Worm (Caenorhabditis elegans) whole organism, L1 larva: ENCODE data around the gene aakb-1.

Source experiments
- C16A3.4 ChIP-seq: fragments of 150-350 bp; optimal IDR thresholded peaks from 2 replicates; lab custom pipeline; 2014; ENCODE audit warnings: missing biosample characterization, missing genetic modification characterization
- C34B4.2 ChIP-seq: sonication (generic microtip); optimal IDR thresholded peaks from 2 replicates; lab custom pipeline; 2017; ENCODE audit warnings: mild to moderate bottlenecking, missing genetic modification characterization, missing compliant biosample characterization
- Y116A8C.19 ChIP-seq: sonication (generic microtip); optimal IDR thresholded peaks from 2 replicates; lab custom pipeline; 2016; ENCODE audit warnings: missing compliant biosample characterization, missing genetic modification characterization, borderline replicate concordance
- ama-1 ChIP-seq: fragments of 150-350 bp; optimal IDR thresholded peaks from 2 replicates; lab custom pipeline; 2014
- ceh-63 ChIP-seq: fragments of 200-800 bp; sonication (Bioruptor generic); optimal IDR thresholded peaks from 2 replicates; lab custom pipeline; 2018; ENCODE audit warnings: mild to moderate bottlenecking, missing genetic modification characterization, missing compliant biosample characterization
- ceh-8 ChIP-seq: fragments of 200-800 bp; sonication (Bioruptor generic); optimal IDR thresholded peaks from 2 replicates; lab custom pipeline; 2018; ENCODE audit warnings: mild to moderate bottlenecking, missing genetic modification characterization, moderate library complexity, missing compliant biosample characterization
- ceh-82 ChIP-seq, 3 experiments: fragments of 150-350 bp in 1 of 3; sonication (generic microtip) in 2 of 3; optimal IDR thresholded peaks; 2 replicates each; lab custom pipeline; 2014 to 2017; ENCODE audit warnings: missing biosample characterization in 3 of 3, missing genetic modification characterization in 3 of 3
- ces-1 ChIP-seq: fragments of 150-350 bp; optimal IDR thresholded peaks from 2 replicates; lab custom pipeline; 2014; ENCODE audit warnings: missing biosample characterization, missing genetic modification reagents, missing genetic modification characterization
- dsc-1 ChIP-seq: sonication (generic microtip); optimal IDR thresholded peaks from 2 replicates; lab custom pipeline; 2016; ENCODE audit warnings: mild to moderate bottlenecking, missing genetic modification characterization, missing compliant biosample characterization
- efl-1 ChIP-seq, 4 experiments: fragments of 150-350 bp; optimal IDR thresholded peaks in 3 of 4; peaks in 1 of 4; 1 replicate in 1 of 4; 2 replicates in 3 of 4; lab custom pipeline; 2014; ENCODE audit warnings: missing biosample characterization in 2 of 4, missing genetic modification characterization in 2 of 4, missing genetic modification reagents in 2 of 4
- efl-3 ChIP-seq: fragments of 200-800 bp; sonication (Bioruptor generic); optimal IDR thresholded peaks from 2 replicates; lab custom pipeline; 2018; ENCODE audit warnings: mild to moderate bottlenecking, missing genetic modification characterization, missing compliant biosample characterization
- elt-2 ChIP-seq: sonication (generic microtip); optimal IDR thresholded peaks from 2 replicates; lab custom pipeline; 2016; ENCODE audit warnings: missing genetic modification characterization, mild to moderate bottlenecking, inconsistent platforms, missing compliant biosample characterization, missing genetic modification reagents
- fkh-10 ChIP-seq: sonication (generic microtip); optimal IDR thresholded peaks from 2 replicates; lab custom pipeline; 2017; ENCODE audit warnings: missing biosample characterization, missing genetic modification reagents, missing genetic modification characterization
- fkh-8 ChIP-seq: sonication (generic microtip); optimal IDR thresholded peaks from 2 replicates; lab custom pipeline; 2016; ENCODE audit warnings: mild to moderate bottlenecking, missing genetic modification characterization, missing compliant biosample characterization
- hpl-2 ChIP-seq: fragments of 150-350 bp; optimal IDR thresholded peaks from 2 replicates; lab custom pipeline; 2014; ENCODE audit warnings: missing biosample characterization, missing genetic modification reagents, missing genetic modification characterization
- irx-1 ChIP-seq: sonication (generic microtip); optimal IDR thresholded peaks from 2 replicates; lab custom pipeline; 2016; ENCODE audit warnings: missing genetic modification characterization, missing compliant biosample characterization
- lin-14 ChIP-seq: fragments of 200-800 bp; sonication (Bioruptor generic); optimal IDR thresholded peaks from 2 replicates; lab custom pipeline; 2018; ENCODE audit warnings: mild to moderate bottlenecking, missing genetic modification characterization, moderate library complexity, missing compliant biosample characterization
- lin-35 ChIP-seq, 2 experiments: fragments of 150-350 bp; optimal IDR thresholded peaks; 2 replicates each; lab custom pipeline; 2014; ENCODE audit warnings: missing biosample characterization in 2 of 2, missing genetic modification characterization in 2 of 2, missing genetic modification reagents in 2 of 2
- lin-39 ChIP-seq: fragments of 150-350 bp; optimal IDR thresholded peaks from 2 replicates; lab custom pipeline; 2014; ENCODE audit warnings: missing biosample characterization, missing genetic modification reagents, missing genetic modification characterization
- lsy-2 ChIP-seq, 2 experiments: fragments of 150-350 bp; optimal IDR thresholded peaks; 2 replicates each; lab custom pipeline; 2014; ENCODE audit warnings: missing biosample characterization in 2 of 2, missing genetic modification characterization in 2 of 2
- mab-9 ChIP-seq: fragments of 200-800 bp; sonication (Bioruptor generic); IDR thresholded peaks from 2 replicates; pipeline ENCODE4 v1.3.6; 2022; ENCODE audit warnings: missing genetic modification reagents, missing genetic modification characterization, missing compliant biosample characterization
- mdl-1 ChIP-seq, 2 experiments: fragments of 150-350 bp; optimal IDR thresholded peaks; 2 replicates each; lab custom pipeline; 2014 to 2017; ENCODE audit warnings: missing biosample characterization in 2 of 2, missing genetic modification characterization in 2 of 2, inconsistent platforms in 1 of 2
- mep-1 ChIP-seq: fragments of 150-350 bp; optimal IDR thresholded peaks from 2 replicates; lab custom pipeline; 2014; ENCODE audit warnings: missing biosample characterization, missing genetic modification characterization
- nhr-19 ChIP-seq: fragments of 200-800 bp; sonication (Bioruptor generic); conservative IDR thresholded peaks from 2 replicates; pipeline ENCODE4 v1.3.6; 2022; ENCODE audit warnings: missing genetic modification characterization, missing compliant biosample characterization
- nhr-20 ChIP-seq: sonication (generic microtip); optimal IDR thresholded peaks from 2 replicates; lab custom pipeline; 2016; ENCODE audit warnings: mild to moderate bottlenecking, missing genetic modification characterization, missing compliant biosample characterization
- nhr-47 ChIP-seq: sonication (generic microtip); optimal IDR thresholded peaks from 2 replicates; lab custom pipeline; 2016; ENCODE audit warnings: mild to moderate bottlenecking, missing genetic modification characterization, moderate library complexity, missing compliant biosample characterization
- nhr-71 ChIP-seq: sonication (generic microtip); optimal IDR thresholded peaks from 2 replicates; lab custom pipeline; 2016; ENCODE audit warnings: mild to moderate bottlenecking, missing genetic modification characterization, moderate library complexity, missing compliant biosample characterization
- nhr-85 ChIP-seq: sonication (generic microtip); peaks from one replicate; lab custom pipeline; 2016; ENCODE audit warnings: missing genetic modification characterization, inconsistent platforms, missing compliant biosample characterization
- nhr-90 ChIP-seq: sonication (generic microtip); optimal IDR thresholded peaks from 2 replicates; lab custom pipeline; 2016; ENCODE audit warnings: mild to moderate bottlenecking, missing genetic modification characterization, missing compliant biosample characterization; ENCODE audit not compliant: poor library complexity
- pax-3 ChIP-seq: fragments of 200-800 bp; sonication (Bioruptor generic); optimal IDR thresholded peaks from 2 replicates; lab custom pipeline; 2018; ENCODE audit warnings: mild to moderate bottlenecking, missing genetic modification characterization, moderate library complexity, missing compliant biosample characterization
- rnt-1 ChIP-seq: sonication (generic microtip); optimal IDR thresholded peaks from 2 replicates; lab custom pipeline; 2016; ENCODE audit warnings: mild to moderate bottlenecking, missing genetic modification characterization, moderate library complexity, missing compliant biosample characterization
- snpc-4 ChIP-seq: fragments of 150-350 bp; optimal IDR thresholded peaks from 2 replicates; lab custom pipeline; 2014; ENCODE audit warnings: missing biosample characterization, missing genetic modification characterization
- snu-23 ChIP-seq: sonication (generic microtip); optimal IDR thresholded peaks from 2 replicates; lab custom pipeline; 2016; ENCODE audit warnings: missing genetic modification characterization, missing compliant biosample characterization
- sptf-1 ChIP-seq: fragments of 150-350 bp; optimal IDR thresholded peaks from 2 replicates; lab custom pipeline; 2014; ENCODE audit warnings: missing biosample characterization, missing genetic modification characterization
- tbx-2 ChIP-seq: sonication (generic microtip); optimal IDR thresholded peaks from 2 replicates; lab custom pipeline; 2016; ENCODE audit warnings: missing genetic modification characterization, missing compliant biosample characterization
- unc-30 ChIP-seq: sonication (generic microtip); optimal IDR thresholded peaks from 2 replicates; lab custom pipeline; 2017; ENCODE audit warnings: missing biosample characterization, missing genetic modification characterization
- zip-4 ChIP-seq: fragments of 200-800 bp; sonication (Bioruptor generic); optimal IDR thresholded peaks from 2 replicates; lab custom pipeline; 2018; ENCODE audit warnings: mild to moderate bottlenecking, missing genetic modification characterization, moderate library complexity, missing compliant biosample characterization

The aakb-1 gene

DNA sequence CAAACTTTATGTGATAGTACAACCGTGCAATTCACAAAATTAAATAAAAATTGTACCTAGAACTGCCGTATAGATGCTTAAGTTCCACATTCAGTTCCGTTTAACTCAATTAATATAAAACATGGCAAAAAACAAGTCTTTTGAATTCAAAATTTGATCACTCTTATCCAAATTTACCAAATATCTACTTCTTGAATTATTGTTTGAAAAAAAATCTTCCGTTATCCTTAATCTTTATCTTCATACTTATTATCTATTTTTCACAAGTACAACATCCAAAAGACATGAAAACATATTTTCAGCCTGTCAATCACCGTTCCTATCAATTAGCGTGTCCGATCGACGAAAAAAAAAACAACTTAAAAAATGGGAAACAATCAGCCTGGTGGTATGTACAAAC is at the start of gene aakb-1:
Gene aakb-1, plus strand, starts transcription at position 301 of the 400 bp plus-strand sequence.
- TF ChIP-seq irx-1 (tag; lab: Kevin White, UChicago) = no peak
- no peak for TF ChIP-seq lin-39 (tag; lab: Kevin White, UChicago)
- no peak for TF ChIP-seq ceh-63 (GFP tag; lab: Kevin White, UChicago)
- no peak for TF ChIP-seq hpl-2 (GFP tag; lab: Kevin White, UChicago)
- TF ChIP-seq ces-1 (GFP tag; lab: Kevin White, UChicago) = no peak

DNA sequence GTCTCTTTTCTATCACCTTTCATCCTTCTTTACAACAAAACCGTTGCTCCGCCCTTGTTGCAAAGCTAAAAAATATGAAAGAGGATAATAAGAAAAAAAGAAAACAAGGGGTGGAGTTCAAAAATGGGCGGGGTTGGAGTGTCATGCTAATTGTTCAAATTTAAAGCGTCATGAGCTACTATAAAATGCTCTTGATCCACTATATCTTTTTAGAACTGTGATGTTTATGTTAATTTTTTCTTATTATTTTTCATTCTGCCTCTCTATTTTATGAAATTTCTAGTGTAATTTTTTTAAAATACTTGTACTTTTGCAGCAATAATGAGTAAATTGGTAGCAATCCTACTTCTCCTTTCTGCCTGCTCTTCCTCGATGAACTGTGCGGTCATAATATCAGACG is 49.0 kb upstream of the aakb-1 start, which contains the start of gene K02D3.1:
Gene K02D3.1, plus strand, starts transcription at position 301 of the 400 bp plus-strand sequence.
- no peak for TF ChIP-seq fkh-8 (tag; lab: Kevin White, UChicago)
- TF ChIP-seq ceh-82 (tag; optimal IDR thresholded peaks at IDR 0.05; lab: Kevin White, UChicago) = no peak
- no peak for TF ChIP-seq irx-1 (tag; lab: Kevin White, UChicago)
- TF ChIP-seq Y116A8C.19 (tag; lab: Kevin White, UChicago) = no peak
- TF ChIP-seq sptf-1 (tag; lab: Kevin White, UChicago) = no peak
- no peak for TF ChIP-seq elt-2
- TF ChIP-seq zip-4 (GFP tag; lab: Kevin White, UChicago) = no peak

DNA sequence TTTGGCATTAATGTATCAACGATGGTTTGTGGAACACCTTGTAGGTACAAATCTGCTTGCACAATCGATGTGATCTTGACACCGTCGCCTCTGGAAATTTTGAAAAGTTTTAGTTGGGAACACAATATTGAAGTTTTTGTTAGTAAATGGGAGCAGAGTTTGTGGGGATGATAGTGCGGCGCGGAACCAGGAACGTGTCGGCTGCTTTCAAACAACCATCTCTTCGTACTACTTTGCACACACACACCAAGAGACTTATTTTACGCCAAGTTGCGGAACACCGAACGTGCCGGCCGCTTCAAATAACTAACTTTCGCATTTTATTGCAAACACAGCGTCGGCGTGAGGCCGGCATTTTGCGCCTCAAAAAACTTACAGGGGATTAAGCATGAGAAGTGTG is 46.5 kb upstream of the aakb-1 start:
- no peak for TF ChIP-seq mep-1 (tag; lab: Kevin White, UChicago)
- TF ChIP-seq snpc-4 (tag; lab: Kevin White, UChicago) = peak; percentile 45
- no peak for TF ChIP-seq C34B4.2 (tag; lab: Kevin White, UChicago)

DNA sequence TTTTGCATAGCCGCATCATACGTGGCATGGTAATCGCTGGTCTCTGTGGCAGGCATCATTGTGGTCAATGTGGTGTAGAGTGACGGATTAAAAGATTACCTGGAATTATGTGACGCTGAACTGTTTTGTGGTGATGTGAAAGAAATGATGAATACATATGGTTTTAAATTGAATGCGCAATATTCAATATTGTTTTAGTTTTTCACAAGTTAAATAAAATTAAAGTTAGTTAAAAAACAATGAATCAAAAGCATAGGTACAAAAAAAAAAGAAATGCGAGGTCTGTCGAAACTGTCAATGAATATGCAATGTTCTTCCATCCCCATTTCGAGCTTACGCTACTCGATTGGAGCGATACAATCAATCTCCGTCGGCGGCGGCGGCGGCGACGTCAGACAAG is 43.7 kb upstream of the aakb-1 start, which contains the start of gene K02D3.2:
Gene K02D3.2, minus strand, starts transcription at position 101 of the 400 bp plus-strand sequence.
- TF ChIP-seq snu-23 (GFP tag; lab: Kevin White, UChicago) (peak; percentile 29), fkh-10 (GFP tag; lab: Kevin White, UChicago) (no peak)

DNA sequence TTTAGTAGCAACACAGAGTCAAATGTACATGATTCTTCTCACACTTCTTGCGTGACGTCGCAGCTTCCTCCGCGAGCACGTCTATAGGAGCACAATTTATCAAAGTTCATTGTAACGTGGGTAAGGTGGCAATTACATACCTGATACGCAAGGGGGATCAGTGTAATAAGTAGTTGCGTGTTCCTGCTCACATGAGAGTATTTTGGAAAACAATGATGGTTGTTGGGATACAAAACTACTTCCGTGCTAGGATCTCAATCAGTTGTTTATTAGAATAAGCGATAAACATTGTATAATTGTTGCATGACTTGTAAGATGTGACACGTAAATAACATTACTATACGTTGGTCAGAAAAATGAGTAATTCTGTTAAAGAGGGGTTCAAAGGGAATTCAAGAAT is 42.6 kb upstream of the aakb-1 start:
- TF ChIP-seq lsy-2 (tag; optimal IDR thresholded peaks at IDR 0.05; lab: Kevin White, UChicago) (no peak), lin-14 (GFP tag; lab: Kevin White, UChicago) (peak; percentile 36), ceh-8 (GFP tag; lab: Kevin White, UChicago) (peak; percentile 29), irx-1 (tag; lab: Kevin White, UChicago) (no peak), nhr-71 (tag; lab: Kevin White, UChicago) (peak; percentile 45), pax-3 (peak; percentile 3), rnt-1 (tag; lab: Kevin White, UChicago) (peak; percentile 26), fkh-8 (tag; lab: Kevin White, UChicago) (peak; percentile 61), C34B4.2 (tag; lab: Kevin White, UChicago) (no peak), dsc-1 (tag; lab: Kevin White, UChicago) (peak; percentile 16)

DNA sequence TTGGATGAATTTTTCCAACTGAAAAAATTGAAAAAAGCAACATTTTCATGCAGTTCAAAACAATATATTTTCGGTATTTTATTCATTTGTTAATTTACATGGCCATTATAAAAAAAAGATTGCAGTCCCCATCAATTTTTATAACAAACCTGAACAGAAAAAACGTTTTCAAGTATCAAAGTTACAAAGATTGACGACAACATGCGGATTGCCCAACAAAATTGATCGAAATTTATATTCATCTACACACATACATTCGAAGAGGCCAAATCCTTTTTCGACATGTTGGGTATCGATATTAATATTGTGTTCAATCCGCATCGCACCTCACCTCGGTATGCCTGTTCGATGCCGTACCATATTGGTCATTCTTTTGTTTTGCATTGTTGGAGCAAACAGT is 41.7 kb upstream of the aakb-1 start, which contains the start of gene K11E4.1:
Gene K11E4.1, plus strand, starts transcription at position 301 of the 400 bp plus-strand sequence.
- TF ChIP-seq ama-1 (lab: Kevin White, UChicago) (no peak), nhr-85 (tag; lab: Kevin White, UChicago) (peak; percentile 45), rnt-1 (tag; lab: Kevin White, UChicago) (no peak)

DNA sequence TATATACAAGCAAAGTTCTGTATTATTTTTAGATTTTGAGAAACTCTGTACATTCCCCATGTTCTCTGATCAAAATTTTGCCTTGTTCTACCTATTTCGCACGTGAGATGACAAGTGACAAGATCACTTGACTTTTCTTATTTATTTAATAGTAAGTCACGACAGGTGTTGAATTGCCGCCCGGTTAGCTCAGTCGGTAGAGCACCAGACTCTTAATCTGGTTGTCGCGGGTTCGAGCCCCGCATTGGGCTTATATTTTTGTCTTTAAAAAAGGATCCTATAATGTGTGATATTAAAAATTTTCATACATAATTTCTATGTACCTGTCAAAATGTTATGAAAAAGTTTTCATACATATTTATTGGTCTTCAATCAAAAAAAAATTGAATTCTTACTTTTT is 40.9 kb upstream of the aakb-1 start:
- TF ChIP-seq snu-23 (GFP tag; lab: Kevin White, UChicago) (peak; percentile 32), lsy-2 (tag; optimal IDR thresholded peaks at IDR 0.05; lab: Kevin White, UChicago) (peak in 1 of 2 experiments; percentile 14), nhr-20 (peak; percentile 56), elt-2 (peak; percentile 33), unc-30 (no peak), irx-1 (tag; lab: Kevin White, UChicago) (no peak), mdl-1 (tag; optimal IDR thresholded peaks at IDR 0.05; lab: Kevin White, UChicago) (peak in 1 of 2 experiments; percentile 37), fkh-10 (GFP tag; lab: Kevin White, UChicago) (no peak), nhr-90 (tag; lab: Kevin White, UChicago) (peak; percentile 25), tbx-2 (tag; lab: Kevin White, UChicago) (peak; percentile 9), nhr-71 (tag; lab: Kevin White, UChicago) (peak; percentile 68), nhr-47 (peak; percentile 41), mab-9 (no peak), C16A3.4 (tag; lab: Kevin White, UChicago) (peak; percentile 14), efl-3 (GFP tag; lab: Kevin White, UChicago) (no peak), lin-35 (GFP tag; optimal IDR thresholded peaks at IDR 0.05; lab: Kevin White, UChicago) (peak in 1 of 2 experiments; percentile 51), nhr-19 (peak; percentile 62), rnt-1 (tag; lab: Kevin White, UChicago) (peak; percentile 41), efl-1 (optimal IDR thresholded peaks at IDR 0.05; lab: Kevin White, UChicago) (no peak), efl-1 (GFP tag; optimal IDR thresholded peaks at IDR 0.05 in 1 of 2; lab: Kevin White, UChicago) (peak in 1 of 2 experiments; percentile 64), nhr-85 (tag; lab: Kevin White, UChicago) (peak; percentile 60)
